Fruit fly (Drosophila melanogaster): ENCODE data around the gene CG7142.

Gene CG7142

dm6 chr3R:18242089-18242955, 37.0 kb downstream of the CG7142 start, which contains the start of the genes CG7156 and 14-3-3epsilon (continued):
- TF ChIP-seq Lpt (GFP tag; optimal IDR thresholded peaks at IDR 0.05) (no peak), CG11762 (GFP tag; optimal IDR thresholded peaks at IDR 0.05; ENCODE audit: insufficient read depth) (no peak), Met (GFP tag; optimal IDR thresholded peaks at IDR 0.05) (no peak), Eip78C (GFP tag) (peak; percentile 77), CG6792 (GFP tag; optimal IDR thresholded peaks at IDR 0.05) (peak; percentile 17), Hr4 (GFP tag; optimal IDR thresholded peaks at IDR 0.05) (no peak), CG11902 (GFP tag; optimal IDR thresholded peaks at IDR 0.05) (no peak), Ets21C (GFP tag; optimal IDR thresholded peaks at IDR 0.05) (no peak), CG6163 (GFP tag; IDR thresholded peaks at IDR 0.05) (0 out of 3 replicates have a peak, but pooled peaks have one; percentile 31), CG4318 (GFP tag; optimal IDR thresholded peaks at IDR 0.05) (no peak), CG1621 (tag; optimal IDR thresholded peaks at IDR 0.05) (no peak), pdm3 (GFP tag; optimal IDR thresholded peaks at IDR 0.05) (no peak), achi (GFP tag; optimal IDR thresholded peaks at IDR 0.05) (peak; percentile 48), salr (GFP tag; optimal IDR thresholded peaks at IDR 0.05) (no peak), spab (GFP tag; optimal IDR thresholded peaks at IDR 0.05) (no peak), topi (GFP tag; optimal IDR thresholded peaks at IDR 0.05) (peak; percentile 20)

DNA sequence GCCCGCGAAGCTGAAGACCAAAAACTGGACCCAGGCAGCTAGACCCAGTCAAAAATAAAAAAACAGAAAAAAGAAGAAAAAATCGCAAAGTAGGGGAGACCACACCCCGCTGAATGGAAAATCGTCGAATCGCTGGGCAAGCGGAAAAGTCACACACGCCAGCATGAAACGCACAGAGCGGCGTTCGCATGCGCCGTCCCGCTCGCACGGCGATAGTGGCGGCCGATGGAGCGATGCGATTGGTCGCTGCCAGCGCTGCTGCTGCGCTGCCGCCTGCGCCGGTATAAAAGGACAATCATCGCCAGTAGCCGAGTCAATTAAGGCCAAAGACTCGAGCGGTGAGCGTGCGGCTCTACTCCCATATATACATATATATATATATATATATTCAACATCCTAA, 43.4 kb downstream of the CG7142 start, which contains the start of gene repo:
Gene repo, plus strand, starts transcription at position 314 of the 400 bp plus-strand sequence.
- TF ChIP-seq topi (GFP tag; optimal IDR thresholded peaks at IDR 0.05), result no peak
- TF ChIP-seq CG6163 (GFP tag; IDR thresholded peaks at IDR 0.05), result 0 out of 3 replicates have a peak, but pooled peaks have one; percentile 7
- no peak for TF ChIP-seq Ets21C (GFP tag; optimal IDR thresholded peaks at IDR 0.05)
- no peak for TF ChIP-seq Gug (GFP tag; IDR thresholded peaks at IDR 0.05)

- no peak for TF ChIP-seq CG4318 (GFP tag; optimal IDR thresholded peaks at IDR 0.05)
- no peak for TF ChIP-seq CG6792 (GFP tag; optimal IDR thresholded peaks at IDR 0.05)
- no peak for TF ChIP-seq ss (GFP tag; optimal IDR thresholded peaks at IDR 0.05)
- no peak for TF ChIP-seq CG8119 (GFP tag; IDR thresholded peaks at IDR 0.05)
- no peak for TF ChIP-seq net (GFP tag; optimal IDR thresholded peaks at IDR 0.05)
- no peak for TF ChIP-seq topi (GFP tag; optimal IDR thresholded peaks at IDR 0.05)
- TF ChIP-seq eg (GFP tag; IDR thresholded peaks at IDR 0.05), result no peak
- no peak for TF ChIP-seq CG16779 (tag; optimal IDR thresholded peaks at IDR 0.05)
- no peak for TF ChIP-seq pdm3 (GFP tag; optimal IDR thresholded peaks at IDR 0.05)
- TF ChIP-seq CG7368 (GFP tag; optimal IDR thresholded peaks at IDR 0.05), result no peak
- no peak for TF ChIP-seq CG6276 (GFP tag; optimal IDR thresholded peaks at IDR 0.05)
- TF ChIP-seq Eip93F (GFP tag; optimal IDR thresholded peaks at IDR 0.05), result no peak
- no peak for TF ChIP-seq fd59A (GFP tag; optimal IDR thresholded peaks at IDR 0.05)
- no peak for TF ChIP-seq CG6854 (GFP tag; optimal IDR thresholded peaks at IDR 0.05)
- no peak for TF ChIP-seq dsx (GFP tag; optimal IDR thresholded peaks at IDR 0.05; ENCODE audit: poor library complexity, severe bottlenecking)
- no peak for TF ChIP-seq Sox14 (GFP tag; optimal IDR thresholded peaks at IDR 0.05)
Observed at dm6 chr3R:18234699-18235257, 44.5 kb downstream of the CG7142 start.

- TF ChIP-seq net (GFP tag; optimal IDR thresholded peaks at IDR 0.05) (no peak), pdm3 (GFP tag; optimal IDR thresholded peaks at IDR 0.05) (no peak), Ets96B (tag; optimal IDR thresholded peaks at IDR 0.05) (no peak), Blimp-1 (GFP tag; optimal IDR thresholded peaks at IDR 0.05) (no peak), CG11294 (GFP tag; IDR thresholded peaks at IDR 0.05) (no peak), CG6276 (GFP tag; optimal IDR thresholded peaks at IDR 0.05) (no peak)
Observed at dm6 chr3R:18232187-18232586, 47.1 kb downstream of the CG7142 start.
